Worm (Caenorhabditis elegans) whole organism, young adult: ENCODE results near the gene Y53F4B.10.

ENCODE experiments used
- dpl-1 ChIP-seq: fragments of 150-350 bp; optimal IDR thresholded peaks from 2 replicates; lab custom pipeline; 2014; ENCODE audit warnings: missing biosample characterization, missing genetic modification reagents, missing genetic modification characterization
- madf-3 ChIP-seq: fragments of 200-800 bp; sonication (Bioruptor generic); IDR thresholded peaks from 2 replicates; pipeline ENCODE4 v1.3.6; 2022; ENCODE audit warnings: missing genetic modification reagents, missing genetic modification characterization, missing compliant biosample characterization

ce11 chrII:14964008-14964407 is 39.3 kb downstream of the Y53F4B.10 start, which contains the start of gene elo-9:
- TF ChIP-seq dpl-1 = no peak
- no peak for TF ChIP-seq madf-3 (GFP tag; lab: Robert Waterston, UW)
